Fruit fly (Drosophila melanogaster): ENCODE measurements around the gene AttD.

Gene AttD

DNA sequence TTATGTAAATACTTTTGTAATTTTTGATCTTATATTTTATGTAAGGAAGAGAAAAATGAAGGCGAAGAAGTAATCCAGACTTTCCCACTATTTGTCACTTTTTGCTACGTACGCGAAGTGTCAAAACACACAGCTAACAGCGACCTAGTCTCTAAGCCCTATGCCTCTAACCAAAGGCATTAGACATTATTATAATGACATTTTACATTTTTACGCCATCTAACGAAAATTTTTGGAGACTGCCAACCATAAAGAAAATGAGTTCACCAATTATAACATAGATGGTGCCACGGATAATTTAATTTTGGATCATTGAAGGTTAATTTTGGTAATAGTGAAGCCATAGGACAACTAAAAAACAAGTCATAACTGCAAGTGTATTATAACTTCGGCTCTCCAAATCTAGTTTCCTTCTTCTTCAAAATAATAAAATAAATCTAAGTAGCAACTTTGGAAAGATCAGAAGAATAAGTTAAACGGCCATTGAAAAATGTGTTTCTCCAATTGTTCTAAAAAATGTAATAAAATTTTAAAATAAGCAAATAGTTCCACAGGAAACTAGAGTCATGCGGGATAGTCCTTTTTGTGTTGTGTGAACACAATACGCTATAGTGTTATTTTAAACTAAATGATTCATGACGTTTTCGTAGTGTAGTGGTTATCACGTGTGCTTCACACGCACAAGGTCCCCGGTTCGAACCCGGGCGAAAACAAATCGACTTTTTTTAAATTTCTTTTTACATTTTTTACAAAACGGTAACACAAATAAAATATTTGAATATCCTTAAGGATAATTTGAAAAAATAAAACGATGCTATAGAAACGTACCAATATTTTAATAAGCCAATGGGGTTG lies 7.7 kb upstream of the AttD start (continued):
- peak; percentile 28 for TF ChIP-seq CG17829 (tag; optimal IDR thresholded peaks at IDR 0.05)
- TF ChIP-seq hth (optimal IDR thresholded peaks at IDR 0.05): no peak
- TF ChIP-seq so (GFP tag; IDR thresholded peaks at IDR 0.05): peak; percentile 46; the same call in 2 of the 3 replicates
- no peak for TF ChIP-seq HLH3B (GFP tag; IDR thresholded peaks at IDR 0.05)
- 0 out of 2 replicates have a peak, but pooled peaks have one; percentile 10 for TF ChIP-seq E2f1 (GFP tag; IDR thresholded peaks at IDR 0.05)
- peak; percentile 47; the same call in 1 of the 2 replicates for TF ChIP-seq unc-4 (GFP tag; IDR thresholded peaks at IDR 0.05; ENCODE audit: partially characterized antibody)
- no peak for TF ChIP-seq CG15011 (GFP tag; optimal IDR thresholded peaks at IDR 0.05)
- no peak; the same call in 1 of the 3 replicates for TF ChIP-seq mld (GFP tag; IDR thresholded peaks at IDR 0.05; ENCODE audit: partially characterized antibody)
- TF ChIP-seq CG6791 (GFP tag; IDR thresholded peaks at IDR 0.05; ENCODE audit: partially characterized antibody): peak; percentile 74
- peak; percentile 36 for TF ChIP-seq CG3281 (GFP tag; optimal IDR thresholded peaks at IDR 0.05)
- no peak for TF ChIP-seq CG12219 (GFP tag; optimal IDR thresholded peaks at IDR 0.05)
- no peak for TF ChIP-seq yki (optimal IDR thresholded peaks at IDR 0.05)
- no peak for TF ChIP-seq CG11723 (GFP tag; optimal IDR thresholded peaks at IDR 0.05)
- TF ChIP-seq nerfin-1 (tag; optimal IDR thresholded peaks at IDR 0.05): no peak
- no peak for TF ChIP-seq tgo (GFP tag; IDR thresholded peaks at IDR 0.05)
- TF ChIP-seq CG32532 (GFP tag; IDR thresholded peaks at IDR 0.05): peak; percentile 62; the same call in 1 of the 2 replicates
- TF ChIP-seq CG9932 (GFP tag; IDR thresholded peaks at IDR 0.05): peak; percentile 53
- no peak for TF ChIP-seq CG17361 (GFP tag; IDR thresholded peaks at IDR 0.05)
- no peak for TF ChIP-seq CG7839 (tag; optimal IDR thresholded peaks at IDR 0.05)
- TF ChIP-seq CG8765 (GFP tag; IDR thresholded peaks at IDR 0.05): no peak
- peak; percentile 89 for TF ChIP-seq Dek (tag; optimal IDR thresholded peaks at IDR 0.05)
- TF ChIP-seq CG11247 (GFP tag; IDR thresholded peaks at IDR 0.05): no peak
- 0 out of 2 replicates have a peak, but pooled peaks have one; percentile 32 for TF ChIP-seq CG11085 (GFP tag; IDR thresholded peaks at IDR 0.05)
- TF ChIP-seq Hmr (GFP tag; optimal IDR thresholded peaks at IDR 0.05): peak; percentile 36
- no peak for TF ChIP-seq CG7928 (GFP tag; optimal IDR thresholded peaks at IDR 0.05)
- TF ChIP-seq gfzf (GFP tag; optimal IDR thresholded peaks at IDR 0.05): peak; percentile 2
- TF ChIP-seq bbx (GFP tag; IDR thresholded peaks at IDR 0.05; ENCODE audit: partially characterized antibody): peak; percentile 70
- TF ChIP-seq pum (GFP tag; optimal IDR thresholded peaks at IDR 0.05): no peak
- no peak for TF ChIP-seq crc (GFP tag; optimal IDR thresholded peaks at IDR 0.05)
- no peak for TF ChIP-seq corto (GFP tag; optimal IDR thresholded peaks at IDR 0.05)
- peak; percentile 2 for TF ChIP-seq CG17359 (tag; optimal IDR thresholded peaks at IDR 0.05)
- no peak for TF ChIP-seq Gug (GFP tag; IDR thresholded peaks at IDR 0.05)
- TF ChIP-seq CG7745 (tag; optimal IDR thresholded peaks at IDR 0.05): peak; percentile 97
- TF ChIP-seq CG2199 (GFP tag; IDR thresholded peaks at IDR 0.05): peak; percentile 82
- TF ChIP-seq CG13424 (tag; optimal IDR thresholded peaks at IDR 0.05): no peak
- TF ChIP-seq pros (GFP tag; optimal IDR thresholded peaks at IDR 0.05): peak; percentile 82
- TF ChIP-seq ato (GFP tag; IDR thresholded peaks at IDR 0.05; ENCODE audit: partially characterized antibody): peak; percentile 15
- TF ChIP-seq CG14014 (GFP tag; IDR thresholded peaks at IDR 0.05): no peak
- no peak for TF ChIP-seq CG4424 (GFP tag; optimal IDR thresholded peaks at IDR 0.05)
- TF ChIP-seq Dbx (GFP tag; IDR thresholded peaks at IDR 0.05): peak; percentile 68
- peak; percentile 51 for TF ChIP-seq Bgb (GFP tag; IDR thresholded peaks at IDR 0.05; ENCODE audit: partially characterized antibody)
- TF ChIP-seq zfh1 (GFP tag; IDR thresholded peaks at IDR 0.05): peak; percentile 63; the same call in 1 of the 3 replicates
- no peak for TF ChIP-seq trem (tag; optimal IDR thresholded peaks at IDR 0.05)
- peak; percentile 54; the same call in 2 of the 3 replicates for TF ChIP-seq CG34224 (GFP tag; IDR thresholded peaks at IDR 0.05; ENCODE audit: partially characterized antibody)
- TF ChIP-seq grau (tag; optimal IDR thresholded peaks at IDR 0.05): peak; percentile 20
- no peak for TF ChIP-seq Hmx (GFP tag; optimal IDR thresholded peaks at IDR 0.05)
- peak; percentile 65 for TF ChIP-seq Rfx (GFP tag; IDR thresholded peaks at IDR 0.05)
- peak; percentile 25 to 27 for TF ChIP-seq Pdp1 (GFP tag; optimal IDR thresholded peaks at IDR 0.05)
